Worm (Caenorhabditis elegans) whole organism, late embryonic: ENCODE results near the gene srh-187.
"Not testable (repeated sequence)": the region's sequence is repeated elsewhere in the genome, so short reads cannot be mapped to it uniquely, and the experiment has no call there.

Experiments
- C08G9.2 ChIP-seq: sonication (generic microtip); optimal IDR thresholded peaks from 2 replicates; lab custom pipeline; 2016; ENCODE audit warnings: mild to moderate bottlenecking, missing genetic modification characterization, moderate library complexity, missing compliant biosample characterization
- C38D4.7 ChIP-seq: fragments of 200-800 bp; sonication (Bioruptor generic); optimal IDR thresholded peaks from 2 replicates; lab custom pipeline; 2018; ENCODE audit warnings: mild to moderate bottlenecking, missing genetic modification characterization, moderate library complexity, missing compliant biosample characterization
- F13H6.1 ChIP-seq: sonication (generic microtip); optimal IDR thresholded peaks from 2 replicates; lab custom pipeline; 2016; ENCODE audit warnings: missing genetic modification characterization, missing compliant biosample characterization
- K02D7.2 ChIP-seq: sonication (generic microtip); optimal IDR thresholded peaks from 2 replicates; lab custom pipeline; 2017; ENCODE audit warnings: mild to moderate bottlenecking, missing genetic modification characterization, missing compliant biosample characterization
- T23F11.4 ChIP-seq: fragments of 200-800 bp; sonication (Bioruptor generic); optimal IDR thresholded peaks from 2 replicates; lab custom pipeline; 2018; ENCODE audit warnings: mild to moderate bottlenecking, missing genetic modification characterization, missing compliant biosample characterization
- Y22D7AL.16 ChIP-seq: sonication (generic microtip); optimal IDR thresholded peaks from 2 replicates; lab custom pipeline; 2016; ENCODE audit warnings: missing genetic modification characterization, missing compliant biosample characterization
- ahr-1 ChIP-seq: sonication (generic microtip); optimal IDR thresholded peaks from 2 replicates; lab custom pipeline; 2016; ENCODE audit warnings: missing genetic modification characterization, missing compliant biosample characterization
- ama-1 ChIP-seq: fragments of 150-350 bp; optimal IDR thresholded peaks from 2 replicates; lab custom pipeline; 2014
- ceh-24 ChIP-seq: sonication (generic microtip); optimal IDR thresholded peaks from 2 replicates; lab custom pipeline; 2016; ENCODE audit warnings: mild to moderate bottlenecking, missing genetic modification characterization, missing compliant biosample characterization
- ceh-31 ChIP-seq: sonication (generic microtip); optimal IDR thresholded peaks from 2 replicates; lab custom pipeline; 2016; ENCODE audit warnings: missing genetic modification characterization, missing compliant biosample characterization
- ceh-48 ChIP-seq: sonication (generic microtip); optimal IDR thresholded peaks from 2 replicates; lab custom pipeline; 2016; ENCODE audit warnings: missing genetic modification characterization, inconsistent platforms, missing compliant biosample characterization
- che-1 ChIP-seq: sonication (generic microtip); optimal IDR thresholded peaks from 2 replicates; lab custom pipeline; 2016; ENCODE audit warnings: mild to moderate bottlenecking, missing genetic modification characterization, missing compliant biosample characterization
- elt-2 ChIP-seq: sonication (generic microtip); optimal IDR thresholded peaks from 2 replicates; lab custom pipeline; 2016; ENCODE audit warnings: missing genetic modification reagents, missing genetic modification characterization, missing compliant biosample characterization
- ets-4 ChIP-seq: sonication (generic microtip); optimal IDR thresholded peaks from 2 replicates; lab custom pipeline; 2016; ENCODE audit warnings: missing genetic modification characterization, missing compliant biosample characterization
- eyg-1 ChIP-seq: sonication (generic microtip); optimal IDR thresholded peaks from 2 replicates; lab custom pipeline; 2016; ENCODE audit warnings: missing genotype, missing genetic modification characterization, missing compliant biosample characterization
- fax-1 ChIP-seq: sonication (generic microtip); optimal IDR thresholded peaks from 2 replicates; lab custom pipeline; 2016; ENCODE audit warnings: missing genotype, missing genetic modification characterization, missing compliant biosample characterization
- fkh-6 ChIP-seq: sonication (generic microtip); optimal IDR thresholded peaks from 2 replicates; lab custom pipeline; 2016; ENCODE audit warnings: missing genetic modification characterization, missing compliant biosample characterization
- hlh-30 ChIP-seq: sonication (generic microtip); optimal IDR thresholded peaks from 2 replicates; lab custom pipeline; 2017; ENCODE audit warnings: antibody characterized with exemption, missing genetic modification characterization, missing compliant biosample characterization; ENCODE audit not compliant: insufficient read depth
- hlh-6 ChIP-seq: sonication (generic microtip); optimal IDR thresholded peaks from 2 replicates; lab custom pipeline; 2016; ENCODE audit warnings: missing genotype, missing genetic modification characterization, missing compliant biosample characterization
- hlh-8 ChIP-seq: sonication (generic microtip); optimal IDR thresholded peaks from 2 replicates; lab custom pipeline; 2016; ENCODE audit warnings: missing genotype, missing genetic modification characterization, missing compliant biosample characterization
- lim-6 ChIP-seq: sonication (generic microtip); optimal IDR thresholded peaks from 2 replicates; lab custom pipeline; 2016; ENCODE audit warnings: missing genetic modification characterization, missing compliant biosample characterization
- mec-3 ChIP-seq: sonication (generic microtip); optimal IDR thresholded peaks from 2 replicates; lab custom pipeline; 2016; ENCODE audit warnings: borderline replicate concordance, missing genetic modification characterization, missing compliant biosample characterization
- nfya-1 ChIP-seq: sonication (generic microtip); optimal IDR thresholded peaks from 2 replicates; lab custom pipeline; 2017; ENCODE audit warnings: missing genetic modification characterization, mild to moderate bottlenecking, missing compliant biosample characterization, antibody characterized with exemption, moderate library complexity
- npax-4 ChIP-seq: sonication (generic microtip); optimal IDR thresholded peaks from 2 replicates; lab custom pipeline; 2016; ENCODE audit warnings: missing genetic modification characterization, missing compliant biosample characterization
- pag-3 ChIP-seq: sonication (generic microtip); optimal IDR thresholded peaks from 2 replicates; lab custom pipeline; 2016; ENCODE audit warnings: missing compliant biosample characterization, missing genetic modification characterization, borderline replicate concordance
- pat-9 ChIP-seq: fragments of 200-800 bp; sonication (Bioruptor generic); optimal IDR thresholded peaks from 2 replicates; lab custom pipeline; 2018; ENCODE audit warnings: mild to moderate bottlenecking, missing genetic modification characterization, moderate library complexity, missing compliant biosample characterization
- pha-2 ChIP-seq: sonication (generic microtip); optimal IDR thresholded peaks from 2 replicates; lab custom pipeline; 2017; ENCODE audit warnings: mild to moderate bottlenecking, missing genetic modification characterization, missing compliant biosample characterization
- pha-4 ChIP-seq: fragments of 150-350 bp; optimal IDR thresholded peaks from 2 replicates; lab custom pipeline; 2018; ENCODE audit warnings: missing biosample characterization, missing genetic modification reagents, missing genetic modification characterization
- sdc-2 ChIP-seq: sonication (generic microtip); optimal IDR thresholded peaks from 2 replicates; lab custom pipeline; 2016; ENCODE audit warnings: missing genotype, missing genetic modification characterization, missing compliant biosample characterization
- sox-2 ChIP-seq: fragments of 200-800 bp; sonication (Bioruptor generic); IDR thresholded peaks from 2 replicates; pipeline ENCODE4 v1.3.6; 2022; ENCODE audit warnings: missing genetic modification reagents, missing genetic modification characterization, missing compliant biosample characterization
- ttx-3 ChIP-seq: sonication (generic microtip); optimal IDR thresholded peaks from 2 replicates; lab custom pipeline; 2016; ENCODE audit warnings: missing genetic modification reagents, missing genetic modification characterization, missing compliant biosample characterization
- unc-42 ChIP-seq: sonication (generic microtip); optimal IDR thresholded peaks from 2 replicates; lab custom pipeline; 2016; ENCODE audit warnings: missing genotype, missing genetic modification characterization, missing compliant biosample characterization
- unc-55 ChIP-seq: sonication (generic microtip); optimal IDR thresholded peaks from 2 replicates; lab custom pipeline; 2017; ENCODE audit warnings: missing biosample characterization, missing genetic modification reagents, missing genetic modification characterization
- zip-5 ChIP-seq: sonication (generic microtip); optimal IDR thresholded peaks from 2 replicates; lab custom pipeline; 2016; ENCODE audit warnings: missing genetic modification characterization, missing compliant biosample characterization

srh-187 gene

ce11 chrV:7352186-7353053, 12.7 kb upstream of the srh-187 start, which contains the start of the genes srh-231 and srh-275:
TSS of gene srh-231 (minus strand) at chrV:7352236.
TSS of gene srh-275 (plus strand) at chrV:7353003.
- TF ChIP-seq C38D4.7 (GFP tag; lab: Kevin White, UChicago) (no peak), eyg-1 (tag; lab: Kevin White, UChicago) (no peak), fax-1 (tag; lab: Kevin White, UChicago) (no peak), unc-55 (GFP tag; lab: Kevin White, UChicago) (no peak), ceh-48 (tag; lab: Kevin White, UChicago) (no peak), elt-2 (tag; lab: Kevin White, UChicago) (no peak), K02D7.2 (tag; lab: Kevin White, UChicago) (no peak), sox-2 (GFP tag; lab: Robert Waterston, UW) (no peak), ets-4 (tag; lab: Kevin White, UChicago) (no peak), ceh-24 (no peak), pat-9 (tag; lab: Kevin White, UChicago) (no peak), F13H6.1 (tag; lab: Kevin White, UChicago) (no peak), zip-5 (tag; lab: Kevin White, UChicago) (no peak), ama-1 (lab: Kevin White, UChicago) (no peak), hlh-6 (tag; lab: Kevin White, UChicago) (no peak), hlh-8 (no peak), C08G9.2 (tag; lab: Kevin White, UChicago) (no peak), npax-4 (tag; lab: Kevin White, UChicago) (no peak)

- no peak for TF ChIP-seq zip-5 (tag; lab: Kevin White, UChicago)
- TF ChIP-seq che-1 (tag; lab: Kevin White, UChicago): no peak
- no peak for TF ChIP-seq nfya-1 (tag; lab: Kevin White, UChicago)
- TF ChIP-seq hlh-30 (tag; lab: Kevin White, UChicago): no peak
- TF ChIP-seq T23F11.4 (GFP tag; lab: Kevin White, UChicago): no peak
- TF ChIP-seq Y22D7AL.16 (tag; lab: Kevin White, UChicago): no peak
- TF ChIP-seq lim-6 (tag; lab: Kevin White, UChicago): no peak
- no peak for TF ChIP-seq C38D4.7 (GFP tag; lab: Kevin White, UChicago)
- TF ChIP-seq unc-42: no peak
- TF ChIP-seq pag-3: no peak
- TF ChIP-seq ets-4 (tag; lab: Kevin White, UChicago): no peak
- no peak for TF ChIP-seq unc-55 (GFP tag; lab: Kevin White, UChicago)
- no peak for TF ChIP-seq ceh-31 (tag; lab: Kevin White, UChicago)
- no peak for TF ChIP-seq mec-3
Measured at ce11 chrV:7349541-7349940, 9.8 kb upstream of the srh-187 start, which contains the start of gene nhr-149. TSS of gene nhr-149 (minus strand) at chrV:7349641.

DNA sequence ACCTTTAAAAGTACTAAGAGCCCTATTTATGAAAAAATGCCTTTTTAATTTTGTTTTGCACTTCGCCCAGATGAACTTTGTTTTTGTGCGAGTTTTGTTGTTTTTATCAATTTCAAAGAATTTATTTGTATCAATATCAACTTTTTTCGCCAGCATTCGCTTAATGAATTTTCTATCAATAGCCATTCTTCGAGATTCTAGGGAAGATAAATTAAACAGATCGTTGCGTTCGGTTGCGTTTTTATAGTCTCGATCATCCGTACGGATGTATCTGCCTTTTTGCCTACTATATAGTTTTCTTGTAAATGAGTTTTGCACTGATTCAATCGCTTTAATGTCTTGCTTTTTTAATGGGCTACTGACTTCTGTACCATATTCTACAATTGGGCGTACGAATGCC, 5.8 kb upstream of the srh-187 start, which contains the start of gene nhr-147:
Gene nhr-147 (plus strand): TSS at position 301 of the 400 bp plus-strand sequence.
- not testable (repeated sequence) for TF ChIP-seq ceh-48, che-1, ceh-31 (tag; lab: Kevin White, UChicago)

DNA sequence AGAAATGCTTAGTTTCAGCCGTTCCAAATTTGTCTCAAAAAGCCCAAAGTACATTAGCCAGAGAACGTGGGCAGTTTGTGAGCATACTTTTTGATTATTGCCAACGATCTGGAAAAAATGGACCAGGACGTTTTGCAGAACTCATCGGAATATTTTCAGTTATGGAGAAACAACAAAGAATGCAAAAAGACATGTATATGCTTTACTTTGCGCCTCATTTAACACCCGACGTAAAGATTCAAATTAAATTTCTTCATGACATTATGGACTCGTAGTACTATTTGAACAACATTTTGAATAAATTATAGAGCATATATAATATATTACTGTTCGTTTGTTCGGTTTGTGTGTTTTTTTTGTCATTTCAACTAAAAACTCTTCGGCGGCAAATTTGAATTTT, 3.8 kb upstream of the srh-187 start, which contains the start of gene srh-244:
Gene srh-244 (plus strand): TSS at position 301 of the 400 bp plus-strand sequence.
- no peak for TF ChIP-seq ttx-3

- TF ChIP-seq fkh-6 (tag; lab: Kevin White, UChicago) (no peak), pag-3 (no peak), eyg-1 (tag; lab: Kevin White, UChicago) (no peak), F13H6.1 (tag; lab: Kevin White, UChicago) (no peak), sox-2 (GFP tag; lab: Robert Waterston, UW) (no peak), sdc-2 (tag; lab: Kevin White, UChicago) (no peak), pha-2 (tag; lab: Kevin White, UChicago) (no peak), ahr-1 (tag; lab: Kevin White, UChicago) (no peak), pha-4 (tag; lab: Kevin White, UChicago) (no peak)
Measured at ce11 chrV:7341942-7342341, 2.2 kb upstream of the srh-187 start, which contains the start of the genes nhr-263 and nhr-148. TSS of gene nhr-263 (minus strand) at chrV:7342042. TSS of gene nhr-148 (plus strand) at chrV:7342156.
